Fruit fly (Drosophila melanogaster) Kc167 (cell line): Measurements from ENCODE around the gene eIF4E5.

Experiments used
- Myc ChIP-seq: fragments of >200 bp; optimal IDR thresholded peaks from 2 replicates; lab custom pipeline; 2017; ENCODE audit warnings: missing external identifiers
- Sin3A ChIP-seq: fragments of >200 bp; optimal IDR thresholded peaks from 2 replicates; lab custom pipeline; 2018; ENCODE audit warnings: missing external identifiers
- h ChIP-seq: fragments of >200 bp; optimal IDR thresholded peaks from 3 replicates; lab custom pipeline; 2018; ENCODE audit warnings: missing external identifiers

dm6 chr3L:7915808-7916619 is 21.3 kb downstream of the eIF4E5 start:
- TF ChIP-seq Myc (lab: Kevin White, UChicago): no peak
- TF ChIP-seq h (lab: Kevin White, UChicago): no peak
- no peak for TF ChIP-seq Sin3A
